Worm (Caenorhabditis elegans) whole organism, mixed stage, embryonic: Measurements from ENCODE around the gene rpl-7A.

Source experiments
- blmp-1 ChIP-seq: fragments of 150-350 bp; optimal IDR thresholded peaks from 2 replicates; lab custom pipeline; 2014; ENCODE audit warnings: missing biosample characterization, missing genetic modification characterization
- ham-2 ChIP-seq: fragments of 200-800 bp; sonication (Bioruptor generic); optimal IDR thresholded peaks from 2 replicates; lab custom pipeline; 2018; ENCODE audit warnings: mild to moderate bottlenecking, missing genetic modification characterization, missing compliant biosample characterization
- nhr-237 ChIP-seq: fragments of 150-350 bp; optimal IDR thresholded peaks from 2 replicates; lab custom pipeline; 2014; ENCODE audit warnings: missing biosample characterization, missing genetic modification characterization
- ztf-11 ChIP-seq: fragments of 150-350 bp; optimal IDR thresholded peaks from 2 replicates; lab custom pipeline; 2014; ENCODE audit warnings: missing biosample characterization, missing genetic modification characterization

- TF ChIP-seq ham-2 (GFP tag; lab: Kevin White, UChicago), result no peak
- no peak for TF ChIP-seq nhr-237 (tag; lab: Kevin White, UChicago)
- TF ChIP-seq ztf-11 (tag; lab: Kevin White, UChicago), result no peak
- TF ChIP-seq blmp-1 (tag; lab: Kevin White, UChicago), result no peak
These were observed 21.0 kb upstream of the rpl-7A start for ce11 chrIV:4411311-4411947.
